Fruit fly (Drosophila melanogaster) whole organism, embryonic: ENCODE measurements around the gene Mgat4b.
A peak's percentile ranks its signal among the peaks of the same experiment; 100 is the strongest.

ENCODE experiments used
- Ada2b ChIP-seq: fragments of 200-800 bp; sonication (Bioruptor generic); IDR thresholded peaks from 2 replicates; pipeline ENCODE4 v1.3.6; 2022; ENCODE audit warnings: missing biosample characterization, missing genetic modification characterization
- Antp ChIP-seq: fragments of 200-800 bp; sonication (Bioruptor generic); optimal IDR thresholded peaks from 3 replicates; lab custom pipeline; 2016; ENCODE audit warnings: missing biosample characterization, missing genetic modification characterization
- B-H1 ChIP-seq: fragments of 200-800 bp; sonication (Bioruptor generic); IDR thresholded peaks from 3 replicates; pipeline ENCODE4 v1.3.6; 2022; ENCODE audit warnings: missing biosample characterization, missing genetic modification characterization
- CG10654 ChIP-seq: fragments of 200-800 bp; sonication (Bioruptor generic); optimal IDR thresholded peaks from 2 replicates; lab custom pipeline; 2016; ENCODE audit warnings: missing biosample characterization, missing genetic modification characterization
- CG11093 ChIP-seq: fragments of 200-800 bp; sonication (Bioruptor generic); IDR thresholded peaks from 3 replicates; pipeline ENCODE4 v1.3.6; 2022; ENCODE audit warnings: missing biosample characterization, missing genetic modification characterization
- CG11696 ChIP-seq: fragments of 200-800 bp; sonication (Bioruptor generic); IDR thresholded peaks from 2 replicates; pipeline ENCODE4 v1.3.6; 2022; ENCODE audit warnings: missing biosample characterization, missing genetic modification characterization
- CG11723 ChIP-seq: fragments of 200-800 bp; sonication (Bioruptor generic); optimal IDR thresholded peaks from 2 replicates; lab custom pipeline; 2017; ENCODE audit warnings: missing biosample characterization, mild to moderate bottlenecking, missing genetic modification characterization
- CG12104 ChIP-seq: fragments of 200-800 bp; sonication (Bioruptor generic); optimal IDR thresholded peaks from 3 replicates; lab custom pipeline; 2016; ENCODE audit warnings: missing biosample characterization, missing genetic modification characterization
- CG12391 ChIP-seq: fragments of 200-800 bp; sonication (Bioruptor generic); optimal IDR thresholded peaks from 3 replicates; lab custom pipeline; 2018; ENCODE audit warnings: missing biosample characterization, mild to moderate bottlenecking, missing genetic modification characterization, moderate library complexity
- CG13287 ChIP-seq: fragments of 200-800 bp; sonication (Bioruptor generic); IDR thresholded peaks from 2 replicates; pipeline ENCODE4 v1.3.6; 2022; ENCODE audit warnings: missing biosample characterization, missing genetic modification characterization; ENCODE audit not compliant: partially characterized antibody
- CG14667 ChIP-seq: fragments of 200-800 bp; sonication (Bioruptor generic); IDR thresholded peaks from 2 replicates; pipeline ENCODE4 v1.3.6; 2022; ENCODE audit warnings: missing biosample characterization, missing genetic modification characterization
- CG14965 ChIP-seq: fragments of 200-800 bp; sonication (Bioruptor generic); optimal IDR thresholded peaks from 2 replicates; lab custom pipeline; 2016; ENCODE audit warnings: missing biosample characterization, missing genetic modification characterization, borderline replicate concordance
- CG15269 ChIP-seq: fragments of 200-800 bp; sonication (Bioruptor generic); optimal IDR thresholded peaks from 2 replicates; lab custom pipeline; 2018; ENCODE audit warnings: missing biosample characterization, mild to moderate bottlenecking, missing genetic modification characterization, moderate library complexity
- CG1647 ChIP-seq: fragments of 200-800 bp; sonication (Bioruptor generic); optimal IDR thresholded peaks from 3 replicates; lab custom pipeline; 2016; ENCODE audit warnings: missing biosample characterization, missing genetic modification characterization
- CG17186 ChIP-seq: fragments of 200-800 bp; sonication (Bioruptor generic); optimal IDR thresholded peaks from 3 replicates; lab custom pipeline; 2017; ENCODE audit warnings: missing biosample characterization, missing genetic modification reagents, missing genetic modification characterization
- CG18599 ChIP-seq: fragments of 200-800 bp; sonication (Bioruptor generic); optimal IDR thresholded peaks from 3 replicates; lab custom pipeline; 2017; ENCODE audit warnings: missing biosample characterization, missing genetic modification characterization, mild to moderate bottlenecking, moderate library complexity, missing genetic modification reagents
- CG32532 ChIP-seq: fragments of 200-800 bp; sonication (Bioruptor generic); IDR thresholded peaks from 2 replicates; pipeline ENCODE4 v1.3.6; 2022; ENCODE audit warnings: missing biosample characterization, missing genetic modification characterization
- CG3281 ChIP-seq: fragments of 200-800 bp; sonication (Bioruptor generic); optimal IDR thresholded peaks from 3 replicates; lab custom pipeline; 2017; ENCODE audit warnings: missing biosample characterization, mild to moderate bottlenecking, missing genetic modification characterization
- CG33213 ChIP-seq: fragments of 200-800 bp; sonication (Bioruptor generic); optimal IDR thresholded peaks from 3 replicates; lab custom pipeline; 2016; ENCODE audit warnings: missing biosample characterization, missing genetic modification characterization
- CG3995 ChIP-seq: fragments of 200-800 bp; sonication (Bioruptor generic); optimal IDR thresholded peaks from 3 replicates; lab custom pipeline; 2016; ENCODE audit warnings: missing biosample characterization, missing genetic modification characterization
- CG7987 ChIP-seq: fragments of 200-800 bp; sonication (Bioruptor generic); optimal IDR thresholded peaks from 2 replicates; lab custom pipeline; 2018; ENCODE audit warnings: missing biosample characterization, mild to moderate bottlenecking, missing genetic modification characterization, moderate library complexity
- CG8089 ChIP-seq: fragments of 200-800 bp; sonication (Bioruptor generic); optimal IDR thresholded peaks from 3 replicates; lab custom pipeline; 2016; ENCODE audit warnings: missing biosample characterization, missing genetic modification characterization
- CHES-1-like ChIP-seq: fragments of 200-800 bp; sonication (Bioruptor generic); optimal IDR thresholded peaks from 2 replicates; lab custom pipeline; 2016; ENCODE audit warnings: missing biosample characterization, missing genetic modification characterization
- CrebB ChIP-seq: fragments of 200-800 bp; sonication (Bioruptor generic); optimal IDR thresholded peaks from 3 replicates; lab custom pipeline; 2018; ENCODE audit warnings: missing biosample characterization, mild to moderate bottlenecking, missing genetic modification characterization
- D19A ChIP-seq: fragments of 200-800 bp; optimal IDR thresholded peaks from 3 replicates; lab custom pipeline; 2019; ENCODE audit warnings: missing biosample characterization, mild to moderate bottlenecking, missing genetic modification characterization, moderate library complexity
- Dfd ChIP-seq, 2 experiments: fragments of >200 bp; optimal IDR thresholded peaks; 2 replicates each; lab custom pipeline; 2017; ENCODE audit warnings: missing biosample characterization in 2 of 2, missing genetic modification characterization in 2 of 2
- Fer1 ChIP-seq: fragments of 200-800 bp; sonication (Bioruptor generic); optimal IDR thresholded peaks from 2 replicates; lab custom pipeline; 2017; ENCODE audit warnings: missing biosample characterization, mild to moderate bottlenecking, missing genetic modification characterization
- H15 ChIP-seq: fragments of 200-800 bp; sonication (Bioruptor generic); IDR thresholded peaks from 3 replicates; pipeline ENCODE4 v1.3.6; 2022; ENCODE audit warnings: missing biosample characterization, missing genetic modification characterization
- Hr39 ChIP-seq: fragments of >200 bp; optimal IDR thresholded peaks from 2 replicates; lab custom pipeline; 2017
- Jarid2 ChIP-seq: fragments of 200-800 bp; sonication (Bioruptor generic); optimal IDR thresholded peaks from 3 replicates; lab custom pipeline; 2017; ENCODE audit warnings: mild to moderate bottlenecking, missing biosample characterization, missing genetic modification reagents, missing genetic modification characterization
- NK7.1 ChIP-seq: fragments of 200-800 bp; sonication (Bioruptor generic); optimal IDR thresholded peaks from 3 replicates; lab custom pipeline; 2016; ENCODE audit warnings: missing biosample characterization, missing genetic modification characterization
- Oaz ChIP-seq: fragments of 200-800 bp; sonication (Bioruptor generic); IDR thresholded peaks from 2 replicates; pipeline ENCODE4 v1.3.6; 2022; ENCODE audit warnings: missing biosample characterization, missing genetic modification characterization
- Tbp ChIP-seq: fragments of >200 bp; optimal IDR thresholded peaks from 2 replicates; lab custom pipeline; 2018; ENCODE audit warnings: missing biosample characterization, missing genetic modification characterization
- YL-1 ChIP-seq: fragments of 200-800 bp; sonication (Bioruptor generic); optimal IDR thresholded peaks from 3 replicates; lab custom pipeline; 2017; ENCODE audit warnings: missing biosample characterization, mild to moderate bottlenecking, missing genetic modification characterization
- aop ChIP-seq: fragments of 200-800 bp; sonication (Bioruptor generic); IDR thresholded peaks from 2 replicates; pipeline ENCODE4 v1.3.6; 2022; ENCODE audit warnings: missing biosample characterization, missing genetic modification characterization
- bigmax ChIP-seq: fragments of 200-800 bp; sonication (Bioruptor generic); optimal IDR thresholded peaks from 2 replicates; lab custom pipeline; 2018; ENCODE audit warnings: missing biosample characterization, mild to moderate bottlenecking, missing genetic modification characterization
- bowl ChIP-seq: fragments of 200-800 bp; sonication (Bioruptor generic); IDR thresholded peaks from 2 replicates; pipeline ENCODE4 v1.3.6; 2022; ENCODE audit warnings: missing biosample characterization, missing genetic modification characterization
- cas ChIP-seq: fragments of 200-800 bp; sonication (Bioruptor generic); IDR thresholded peaks from 2 replicates; pipeline ENCODE4 v1.3.6; 2022; ENCODE audit warnings: missing biosample characterization, missing genetic modification characterization
- chn ChIP-seq: fragments of 200-800 bp; sonication (Bioruptor generic); optimal IDR thresholded peaks from 2 replicates; lab custom pipeline; 2016; ENCODE audit warnings: missing biosample characterization, missing genetic modification characterization
- cwo ChIP-seq: fragments of 200-800 bp; sonication (Bioruptor generic); optimal IDR thresholded peaks from 3 replicates; lab custom pipeline; 2017; ENCODE audit warnings: missing biosample characterization, missing genetic modification characterization, mild to moderate bottlenecking, moderate library complexity, missing genetic modification reagents
- dpn ChIP-seq, 2 experiments: fragments of 200-800 bp; sonication (Bioruptor generic); optimal IDR thresholded peaks; 3 replicates each; lab custom pipeline; 2016; ENCODE audit warnings: missing biosample characterization in 2 of 2, missing genetic modification characterization in 2 of 2
- eyg ChIP-seq: fragments of 200-800 bp; sonication (Bioruptor generic); optimal IDR thresholded peaks from 3 replicates; lab custom pipeline; 2016; ENCODE audit warnings: missing biosample characterization, missing genetic modification characterization
- fru ChIP-seq: fragments of >200 bp; optimal IDR thresholded peaks from 2 replicates; lab custom pipeline; 2017
- jing ChIP-seq: fragments of 200-800 bp; sonication (Bioruptor generic); optimal IDR thresholded peaks from 2 replicates; lab custom pipeline; 2018; ENCODE audit warnings: missing biosample characterization, mild to moderate bottlenecking, missing genetic modification characterization
- kay ChIP-seq: fragments of 200-800 bp; sonication (Bioruptor generic); optimal IDR thresholded peaks from 2 replicates; lab custom pipeline; 2016; ENCODE audit warnings: missing biosample characterization, missing genetic modification characterization
- lola ChIP-seq, 3 experiments: fragments of >200 bp in 2 of 3; fragments of 200-800 bp in 1 of 3; sonication (Bioruptor generic) in 1 of 3; optimal IDR thresholded peaks; 2 replicates each; lab custom pipeline; 2017 to 2019; ENCODE audit warnings: missing biosample characterization in 3 of 3, missing genetic modification characterization in 3 of 3, mild to moderate bottlenecking in 1 of 3, moderate library complexity in 1 of 3
- lov ChIP-seq, 2 experiments: fragments of 200-800 bp in 1 of 2; fragments of >200 bp in 1 of 2; sonication (Bioruptor generic) in 1 of 2; IDR thresholded peaks in 1 of 2; optimal IDR thresholded peaks in 1 of 2; 2 replicates in 1 of 2; 3 replicates in 1 of 2; pipeline versions ENCODE4 v1.3.6 to Lab custom; 2017 to 2022; ENCODE audit warnings: missing biosample characterization in 1 of 2, missing genetic modification characterization in 1 of 2
- pb ChIP-seq: fragments of 200-800 bp; sonication (Bioruptor generic); optimal IDR thresholded peaks from 3 replicates; lab custom pipeline; 2016; ENCODE audit warnings: missing biosample characterization, missing genetic modification characterization
- pfk ChIP-seq: fragments of 200-800 bp; sonication (Bioruptor generic); optimal IDR thresholded peaks from 2 replicates; lab custom pipeline; 2018; ENCODE audit warnings: missing biosample characterization, mild to moderate bottlenecking, missing genetic modification characterization, moderate library complexity
- pros ChIP-seq: fragments of 200-800 bp; sonication (Bioruptor generic); optimal IDR thresholded peaks from 3 replicates; lab custom pipeline; 2019; ENCODE audit warnings: missing biosample characterization, mild to moderate bottlenecking, missing genetic modification characterization, moderate library complexity
- zfh2 ChIP-seq: fragments of 200-800 bp; sonication (Bioruptor generic); optimal IDR thresholded peaks from 2 replicates; lab custom pipeline; 2016; ENCODE audit warnings: missing biosample characterization, missing genetic modification characterization

The Mgat4b gene

DNA sequence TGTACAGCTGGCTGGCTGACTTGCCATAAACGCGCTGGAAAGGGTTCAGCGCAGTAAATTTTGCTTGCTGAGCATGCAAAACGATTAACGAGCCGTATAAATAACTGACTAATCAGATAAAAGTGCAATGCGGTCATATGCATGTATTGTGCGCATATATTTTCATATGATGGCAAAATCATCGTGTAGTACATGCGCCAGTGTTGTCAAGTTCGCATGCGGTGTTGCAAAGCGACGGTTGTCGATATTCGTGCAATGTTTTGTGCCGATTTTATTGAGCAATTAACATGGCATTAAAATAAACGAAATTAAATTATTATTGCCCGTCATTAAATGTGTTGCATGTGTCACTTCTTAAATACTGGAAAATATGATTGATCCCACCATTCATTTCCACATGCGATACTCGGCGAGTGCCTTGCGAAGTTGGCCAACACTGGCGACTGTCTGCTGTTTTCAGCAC lies 21.1 kb upstream of the Mgat4b start (continued):
- TF ChIP-seq NK7.1 (GFP tag; lab: Kevin White, UChicago) (peak; percentile 72), fru (lab: Kevin White, UChicago) (no peak), CG3281 (GFP tag; lab: Kevin White, UChicago) (peak; percentile 74), CrebB (tag; lab: Kevin White, UChicago) (peak; percentile 60), pb (GFP tag; lab: Kevin White, UChicago) (peak; percentile 88), aop (no peak), H15 (GFP tag; lab: Robert Waterston, UW) (peak; percentile 75; the same call in 1 of the 3 replicates), CG11696 (GFP tag; lab: Robert Waterston, UW) (0 out of 2 replicates have a peak, but pooled peaks have one; percentile 14), CG14667 (GFP tag; lab: Robert Waterston, UW) (peak; percentile 47), CG7987 (peak; percentile 49), D19A (tag; lab: Kevin White, UChicago) (peak; percentile 31), Tbp (GFP tag; lab: Kevin White, UChicago) (peak; percentile 39), CG12391 (tag; lab: Kevin White, UChicago) (peak; percentile 71), Jarid2 (GFP tag; lab: Kevin White, UChicago) (no peak), Antp (peak; percentile 89), CHES-1-like (peak; percentile 82), eyg (peak; percentile 80), B-H1 (GFP tag; lab: Robert Waterston, UW) (peak; percentile 46), CG15269 (tag; lab: Kevin White, UChicago) (no peak), zfh2 (peak; percentile 92), cas (GFP tag; lab: Robert Waterston, UW) (peak; percentile 59; the same call in 1 of the 2 replicates), CG14965 (no peak), kay (GFP tag; lab: Kevin White, UChicago) (peak; percentile 75), cwo (GFP tag; lab: Kevin White, UChicago) (peak; percentile 13), dpn (GFP tag; optimal IDR thresholded peaks at IDR 0.05; lab: Kevin White, UChicago) (peak; percentile 89), CG11093 (GFP tag; lab: Robert Waterston, UW) (peak; percentile 38; the same call in 1 of the 3 replicates), CG1647 (GFP tag; lab: Kevin White, UChicago) (peak; percentile 90), CG33213 (GFP tag; lab: Kevin White, UChicago) (peak; percentile 70), Hr39 (lab: Kevin White, UChicago) (peak; percentile 72), pfk (GFP tag; lab: Kevin White, UChicago) (no peak), YL-1 (GFP tag; lab: Kevin White, UChicago) (peak; percentile 78), Oaz (GFP tag; lab: Robert Waterston, UW) (no peak), bigmax (GFP tag; lab: Kevin White, UChicago) (no peak), lov (optimal IDR thresholded peaks at IDR 0.05; lab: Kevin White, UChicago) (no peak), lov (GFP tag; IDR thresholded peaks at IDR 0.05; lab: Robert Waterston, UW) (peak; percentile 61; the same call in 1 of the 3 replicates), Dfd (GFP tag; optimal IDR thresholded peaks at IDR 0.05; lab: Kevin White, UChicago) (no peak), Ada2b (GFP tag; lab: Robert Waterston, UW) (no peak), CG12104 (GFP tag; lab: Kevin White, UChicago) (peak; percentile 68), CG13287 (GFP tag; lab: Robert Waterston, UW) (peak; percentile 82), CG3995 (GFP tag; lab: Kevin White, UChicago) (peak; percentile 47), chn (peak; percentile 85), CG18599 (peak; percentile 79), Fer1 (GFP tag; lab: Kevin White, UChicago) (peak; percentile 77), lola (GFP tag; optimal IDR thresholded peaks at IDR 0.05; lab: Kevin White, UChicago) (peak in 1 of 3 experiments; percentile 31), CG10654 (GFP tag; lab: Kevin White, UChicago) (peak; percentile 83), bowl (GFP tag; lab: Robert Waterston, UW) (no peak), CG32532 (GFP tag; lab: Robert Waterston, UW) (peak; percentile 77), CG8089 (GFP tag; lab: Kevin White, UChicago) (peak; percentile 64), CG17186 (peak; percentile 87), pros (GFP tag; lab: Kevin White, UChicago) (no peak), CG11723 (GFP tag; lab: Kevin White, UChicago) (peak; percentile 63), jing (GFP tag; lab: Kevin White, UChicago) (no peak)
